Fruit fly (Drosophila melanogaster) S2 (cell line): ENCODE results near the gene CG9555.

ENCODE experiments used
- CG8478 ChIP-seq: fragments of >200 bp; optimal IDR thresholded peaks from 2 replicates; lab custom pipeline; 2018
- CTCF ChIP-seq, 2 experiments: fragments of >200 bp; optimal IDR thresholded peaks; 2 replicates each; lab custom pipeline; 2018

CG9555 gene

DNA sequence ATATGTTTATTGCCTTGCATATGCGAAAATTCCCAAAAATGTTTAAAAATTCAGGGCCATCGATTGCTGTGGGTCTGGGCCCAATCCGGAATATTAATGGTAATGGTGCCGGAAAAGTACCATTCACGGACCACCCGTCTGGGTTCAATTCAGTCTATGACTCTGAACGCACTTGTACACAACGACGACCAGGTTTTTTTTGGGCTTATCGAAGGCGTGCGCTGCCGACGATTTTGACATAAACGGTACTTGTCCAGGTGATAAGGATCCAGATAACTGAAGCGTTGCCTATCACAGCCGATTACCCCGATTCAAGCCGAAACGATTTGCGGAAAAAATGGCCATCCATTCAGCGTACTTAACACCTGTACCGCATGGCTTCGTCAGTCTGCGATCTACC, at the start of gene CG9555:
Gene CG9555, plus strand, starts transcription at position 153 of the 400 bp plus-strand sequence.
- TF ChIP-seq CTCF (optimal IDR thresholded peaks at IDR 0.05; lab: Kevin White, UChicago) (no peak), CG8478 (lab: Kevin White, UChicago) (no peak)

DNA sequence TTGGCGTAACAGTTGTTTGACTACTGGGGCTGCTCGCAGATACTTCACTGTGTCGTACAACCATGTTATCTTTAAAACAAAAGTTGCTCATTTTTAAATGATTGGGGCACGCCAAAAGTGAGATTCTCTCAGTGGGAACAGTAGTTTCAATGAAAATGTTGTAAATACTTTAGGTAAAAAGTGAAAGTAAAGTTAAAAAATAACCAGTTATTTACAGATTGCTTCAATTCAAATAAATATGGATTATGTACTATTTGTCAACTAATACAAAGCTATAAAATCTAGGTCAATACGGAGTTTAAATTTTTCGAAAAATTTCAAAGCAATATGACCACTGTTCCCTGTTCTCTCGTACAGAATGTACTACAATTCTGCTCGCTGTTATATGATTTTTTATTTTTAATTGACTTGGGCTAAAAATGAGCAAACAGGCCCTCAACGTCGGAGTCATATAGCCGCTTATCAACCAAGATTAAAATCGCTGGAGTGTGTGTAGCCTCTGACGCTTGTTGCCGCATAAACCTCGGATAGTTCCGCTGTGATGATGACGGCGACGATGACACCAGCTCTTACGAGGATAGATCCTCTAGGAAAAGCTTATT, 49.7 kb upstream of the CG9555 start, which contains the start of gene Argl:
Gene Argl, minus strand, starts transcription at position 370 of the 602 bp plus-strand sequence.
- TF ChIP-seq CG8478 (lab: Kevin White, UChicago) (no peak), CTCF (optimal IDR thresholded peaks at IDR 0.05; lab: Kevin White, UChicago) (no peak)

DNA sequence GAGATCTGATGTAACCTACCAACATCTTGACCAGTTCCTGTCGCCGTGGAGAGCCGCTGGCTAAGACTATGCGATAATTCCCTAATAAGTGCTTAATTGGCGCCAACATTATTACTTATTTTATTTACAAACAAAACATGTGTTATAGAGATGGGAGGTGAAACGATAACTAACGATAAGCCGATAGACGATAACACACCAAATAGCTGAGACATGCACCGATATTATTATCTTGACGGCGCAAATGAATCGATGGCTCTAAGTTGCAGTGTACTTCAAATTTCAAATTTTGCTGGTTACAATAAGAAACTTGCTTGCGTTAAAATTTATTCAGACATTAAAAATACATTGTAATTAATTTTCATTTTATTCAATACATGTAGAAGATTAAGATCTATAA, 48.4 kb upstream of the CG9555 start, which contains the start of gene CG9515:
Gene CG9515, minus strand, starts transcription at position 148 of the 400 bp plus-strand sequence.
- TF ChIP-seq CTCF (optimal IDR thresholded peaks at IDR 0.05; lab: Kevin White, UChicago) = peak in 1 of 2 experiments; percentile 31
- TF ChIP-seq CG8478 (lab: Kevin White, UChicago) = no peak

DNA sequence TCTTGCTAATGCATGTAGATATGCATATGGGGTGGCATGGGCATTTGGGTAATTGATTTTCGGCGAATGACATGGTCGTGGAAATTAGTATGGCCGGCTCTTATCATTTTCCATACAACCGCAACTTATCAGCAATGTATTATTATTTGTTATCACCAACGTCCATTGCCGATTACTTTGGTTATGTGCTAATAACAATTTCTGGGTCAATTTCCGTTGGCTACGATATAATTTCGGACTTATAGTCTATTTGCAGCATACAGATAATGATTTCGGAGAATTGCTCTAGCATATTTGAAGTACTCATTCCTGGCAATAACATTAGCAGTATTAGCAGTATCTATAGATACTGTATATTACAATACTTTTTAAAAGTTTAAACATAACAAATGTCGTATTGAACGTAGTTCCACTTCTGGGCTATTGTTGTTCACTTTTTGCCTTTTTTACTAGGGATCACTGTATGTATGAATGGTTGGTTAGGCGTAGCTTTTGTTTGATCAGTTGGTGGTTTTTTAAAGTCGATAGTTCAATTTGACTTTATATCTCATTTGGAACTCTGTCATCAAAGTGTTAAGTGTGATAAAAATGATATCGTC, 44.7 kb upstream of the CG9555 start, which contains the start of gene CG46397:
Gene CG46397, plus strand, starts transcription at position 549 of the 599 bp plus-strand sequence.
- TF ChIP-seq CTCF (optimal IDR thresholded peaks at IDR 0.05; lab: Kevin White, UChicago) (no peak), CG8478 (lab: Kevin White, UChicago) (no peak)

DNA sequence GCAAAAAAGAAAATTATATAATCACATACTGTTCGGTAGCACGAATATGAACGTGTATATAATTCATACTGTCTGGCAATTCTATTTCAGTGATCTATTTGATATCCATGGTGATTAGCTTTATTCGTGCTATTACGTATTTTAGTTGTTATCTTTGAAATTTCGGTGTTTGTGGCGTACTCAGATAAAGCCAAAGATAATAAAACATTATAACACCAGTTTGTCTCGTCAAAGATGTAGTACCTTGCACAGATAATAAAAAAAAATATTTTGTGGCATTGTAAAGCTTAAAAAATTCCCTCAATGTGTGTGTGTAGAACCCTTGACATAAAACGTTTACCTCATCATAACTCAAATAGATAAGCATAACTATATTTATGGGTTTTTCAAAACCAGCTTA, 43.5 kb upstream of the CG9555 start:
- TF ChIP-seq CG8478 (lab: Kevin White, UChicago) = no peak
- no peak for TF ChIP-seq CTCF (optimal IDR thresholded peaks at IDR 0.05; lab: Kevin White, UChicago)

DNA sequence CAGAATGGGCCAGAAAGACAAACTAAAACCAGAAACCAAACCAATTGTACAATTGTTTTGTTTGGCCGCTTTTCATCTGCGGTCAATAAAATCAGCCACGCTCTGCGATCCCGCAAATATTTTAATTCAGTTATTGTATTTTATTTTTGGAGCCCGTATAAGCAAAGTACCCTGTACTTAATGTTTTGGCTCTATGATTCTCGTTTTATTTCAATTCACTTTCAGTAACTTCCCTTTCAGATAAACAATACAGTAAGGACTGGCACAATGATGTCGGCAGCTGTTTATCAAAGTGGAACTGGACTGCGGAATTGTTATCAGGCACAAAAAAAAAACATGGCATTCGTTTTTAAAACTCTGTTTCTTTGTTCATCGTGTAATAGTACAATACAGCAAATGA, 42.9 kb upstream of the CG9555 start:
- TF ChIP-seq CTCF (optimal IDR thresholded peaks at IDR 0.05; lab: Kevin White, UChicago) (no peak), CG8478 (lab: Kevin White, UChicago) (no peak)

DNA sequence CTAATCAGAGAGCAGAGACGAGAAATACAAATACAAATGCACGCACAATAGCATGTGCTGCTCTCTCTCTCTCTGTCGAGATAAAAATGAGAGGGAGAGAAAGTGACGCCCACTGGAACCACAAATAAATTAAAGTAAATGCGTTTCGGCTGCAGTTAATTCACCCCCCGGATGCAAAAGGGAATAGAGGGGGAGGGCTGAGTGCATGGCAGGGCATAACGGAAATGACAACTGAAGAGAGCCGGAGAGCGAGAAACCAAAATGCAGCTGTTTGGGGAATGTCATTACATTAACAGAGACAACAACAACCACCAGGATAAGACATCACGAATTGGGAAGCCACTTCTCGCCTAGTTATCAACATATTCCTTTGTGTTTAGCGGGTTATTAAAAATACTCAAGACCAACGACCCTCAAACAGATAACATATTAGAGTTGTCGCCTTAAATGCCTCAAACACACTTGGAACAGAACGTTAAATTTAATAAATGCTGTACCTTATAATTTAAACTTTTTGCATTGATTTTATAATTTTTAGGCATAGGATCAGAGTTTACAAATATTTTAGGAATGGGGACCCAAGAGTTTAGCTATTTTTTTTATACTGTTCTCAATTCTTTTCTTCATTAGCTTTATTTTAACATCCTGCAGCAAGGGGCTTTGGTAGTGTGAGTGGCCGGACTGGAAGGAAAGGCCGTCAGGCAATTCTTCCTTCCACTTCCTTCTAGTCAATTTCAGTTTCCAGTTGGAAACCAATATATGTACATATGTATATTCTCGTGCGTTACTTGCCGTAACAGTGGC, 41.4 kb upstream of the CG9555 start:
- TF ChIP-seq CTCF (optimal IDR thresholded peaks at IDR 0.05; lab: Kevin White, UChicago) = no peak

DNA sequence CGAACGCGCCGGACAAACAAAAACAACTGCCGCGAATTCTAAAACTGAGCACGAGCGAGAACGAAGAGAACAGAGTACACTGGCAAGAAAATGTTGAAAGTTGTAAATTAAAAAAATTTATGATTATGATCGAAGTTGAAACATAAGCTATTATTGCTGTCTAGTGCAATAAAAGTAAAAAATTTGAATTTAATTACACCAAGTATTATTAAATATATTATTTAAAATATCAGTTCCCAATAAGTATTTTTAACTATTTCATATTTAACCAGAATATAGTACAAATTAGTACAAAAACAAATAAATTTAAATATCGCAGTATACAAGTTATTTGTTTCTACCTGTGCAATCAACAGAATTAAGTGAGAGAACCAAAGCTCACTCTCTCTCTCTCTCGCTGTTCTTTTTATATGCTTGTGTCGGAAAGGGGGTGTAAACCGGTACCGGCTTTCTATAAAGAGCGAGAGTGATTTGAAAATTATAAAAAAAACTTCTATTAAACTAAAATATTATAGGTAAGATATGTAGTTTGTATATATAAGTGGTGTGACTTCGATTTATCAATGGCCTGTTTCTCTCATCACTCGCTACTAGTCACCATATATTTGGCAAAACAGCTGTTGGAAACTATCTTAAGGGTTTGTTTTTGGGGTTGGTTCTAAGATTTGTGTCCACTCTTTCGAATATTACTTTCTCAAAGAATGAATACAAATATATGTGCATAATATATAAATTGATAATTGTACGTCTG, 40.2 kb upstream of the CG9555 start, which contains the start of gene C1GalTA:
Gene C1GalTA, minus strand, starts transcription at position 33 of the 751 bp plus-strand sequence.
- peak; percentile 1 for TF ChIP-seq CG8478 (lab: Kevin White, UChicago)
- TF ChIP-seq CTCF (optimal IDR thresholded peaks at IDR 0.05; lab: Kevin White, UChicago) = no peak

DNA sequence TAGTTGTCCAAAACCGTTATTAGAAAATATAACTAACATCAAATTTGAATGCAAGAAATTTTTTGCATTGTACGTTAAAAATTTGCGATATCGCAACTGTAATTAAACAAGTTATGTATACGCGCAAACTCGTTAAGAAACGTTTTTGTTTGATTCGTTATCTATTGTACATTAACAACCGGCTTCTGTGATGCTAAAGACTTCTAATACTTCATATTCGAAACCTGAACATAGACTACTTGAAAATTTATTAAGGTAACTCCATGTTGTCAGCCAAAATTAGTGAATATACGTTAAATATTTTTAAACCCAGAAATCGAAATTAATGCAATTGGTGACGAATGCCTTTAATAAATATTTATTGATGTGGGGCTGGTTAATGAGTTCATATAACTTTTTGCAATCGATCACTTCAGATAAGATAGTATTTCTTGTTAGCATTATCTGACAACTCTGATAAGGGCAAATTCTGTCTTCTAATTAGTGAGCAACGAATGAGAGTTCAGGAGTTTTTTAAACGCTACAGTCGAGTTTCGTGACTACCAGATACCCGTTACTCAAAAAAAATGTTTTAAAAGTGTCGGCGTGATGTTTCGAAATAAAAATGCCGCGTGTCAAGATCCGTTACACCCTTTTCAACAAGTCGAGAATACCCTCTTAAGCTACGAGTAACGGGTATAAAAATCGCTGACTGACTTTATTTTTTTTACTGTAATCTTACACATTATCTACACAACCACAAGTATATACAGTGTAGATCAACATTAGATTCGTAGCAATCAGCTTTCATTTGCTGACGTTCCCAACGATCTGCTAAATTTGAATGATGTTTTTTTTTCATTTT, 39.1 kb upstream of the CG9555 start:
- TF ChIP-seq CG8478 (lab: Kevin White, UChicago) = no peak
- TF ChIP-seq CTCF (optimal IDR thresholded peaks at IDR 0.05; lab: Kevin White, UChicago) = peak; percentile 47 to 55

DNA sequence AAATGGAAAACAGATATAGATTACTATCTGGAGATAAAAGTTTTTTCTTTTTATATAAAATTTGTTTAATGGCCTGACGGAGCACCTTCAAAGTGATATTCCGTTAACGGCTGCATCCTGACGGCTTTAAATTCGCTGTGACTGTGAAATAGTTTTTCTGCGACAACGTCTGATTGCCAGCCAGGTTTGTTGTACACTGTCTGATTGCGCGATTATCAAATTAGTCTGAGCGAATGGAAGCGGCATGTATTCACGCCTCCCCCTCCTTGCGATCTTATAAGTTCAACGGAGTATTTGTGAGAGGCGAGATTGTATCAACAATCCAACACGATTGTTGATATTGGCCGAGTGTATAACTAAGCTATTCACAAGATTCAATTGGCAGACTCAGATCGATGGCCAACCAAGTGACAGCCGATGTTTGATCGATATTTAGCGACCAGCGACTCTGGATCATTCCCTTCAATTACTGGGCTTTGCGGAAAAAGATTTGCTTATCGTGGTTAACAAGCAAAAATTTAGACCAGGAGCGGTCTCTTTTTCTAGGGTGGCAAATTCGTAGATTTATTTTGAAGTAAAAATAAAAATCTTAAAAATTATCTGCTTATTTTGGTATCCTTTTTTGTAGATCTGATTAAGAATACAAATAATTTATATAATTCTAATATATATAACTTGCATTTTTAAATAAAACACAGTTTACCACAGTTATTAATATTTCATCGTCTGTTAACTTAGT, 35.8 kb upstream of the CG9555 start:
- TF ChIP-seq CG8478 (lab: Kevin White, UChicago) = no peak
- no peak for TF ChIP-seq CTCF (optimal IDR thresholded peaks at IDR 0.05; lab: Kevin White, UChicago)

DNA sequence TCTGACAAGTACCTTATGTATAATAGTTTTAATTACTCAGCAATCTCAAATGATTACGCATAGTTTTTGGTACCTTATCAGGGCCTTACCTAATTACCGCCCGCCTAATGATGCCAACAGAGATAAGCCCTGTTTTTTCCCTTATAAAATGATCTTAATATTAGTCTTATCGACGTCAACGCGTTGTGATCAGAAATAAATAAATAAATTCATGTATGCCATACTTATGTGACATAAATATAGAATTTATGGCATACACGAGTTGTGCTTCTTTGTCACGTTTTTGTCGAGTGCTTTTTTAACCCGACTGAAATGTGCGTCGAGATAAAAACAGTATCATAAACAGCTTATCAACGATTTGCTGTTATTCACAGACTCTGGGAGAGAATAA, 35.2 kb upstream of the CG9555 start:
- TF ChIP-seq CG8478 (lab: Kevin White, UChicago) (no peak), CTCF (optimal IDR thresholded peaks at IDR 0.05; lab: Kevin White, UChicago) (no peak)

DNA sequence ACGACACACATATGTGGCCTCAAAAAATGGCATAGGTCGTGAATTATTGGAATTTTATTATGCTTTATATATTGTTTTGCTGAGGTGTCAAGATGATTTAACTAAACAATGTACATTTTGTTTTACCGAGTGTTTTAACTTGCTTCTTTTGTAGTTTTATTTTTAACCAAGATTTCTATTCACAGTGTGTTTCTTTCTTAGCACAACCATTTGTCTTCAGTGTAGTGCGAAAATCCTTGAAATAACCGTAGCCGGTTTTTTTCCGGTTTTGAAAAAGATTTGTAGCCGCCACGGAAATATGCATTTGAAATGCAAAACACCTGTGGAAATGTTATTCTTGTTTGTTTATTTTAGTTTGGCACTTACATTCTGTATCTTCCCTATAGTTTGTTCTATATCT, 34.4 kb upstream of the CG9555 start:
- TF ChIP-seq CTCF (optimal IDR thresholded peaks at IDR 0.05; lab: Kevin White, UChicago) (no peak), CG8478 (lab: Kevin White, UChicago) (no peak)

DNA sequence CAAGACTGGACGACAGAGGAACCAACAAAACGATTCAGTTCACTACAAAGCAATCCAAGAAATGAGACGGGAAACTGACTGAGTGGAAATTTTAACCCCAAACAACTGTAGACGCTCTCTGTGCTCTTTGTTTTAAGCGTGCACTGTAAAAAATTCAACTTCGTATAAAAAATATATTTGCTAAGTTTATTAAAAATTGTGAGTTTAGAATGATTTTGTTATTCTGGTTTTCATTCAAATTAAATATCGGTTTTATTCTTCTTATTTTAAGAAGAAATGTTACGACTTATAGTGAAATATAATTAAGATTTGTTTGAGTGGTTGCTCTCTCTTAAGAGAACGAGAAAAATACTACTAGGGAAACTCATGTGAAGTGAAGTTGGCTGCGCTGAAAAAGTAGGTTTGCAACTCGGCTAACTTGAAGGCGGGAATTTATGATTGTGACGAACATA, 33.5 kb upstream of the CG9555 start:
- TF ChIP-seq CG8478 (lab: Kevin White, UChicago) (no peak), CTCF (optimal IDR thresholded peaks at IDR 0.05; lab: Kevin White, UChicago) (peak in 1 of 2 experiments; percentile 11)
